Fruit fly (Drosophila melanogaster): ENCODE results near the gene CG5096.

- TF ChIP-seq Hr39 (GFP tag; optimal IDR thresholded peaks at IDR 0.05): no peak
- no peak for TF ChIP-seq cyc (GFP tag; optimal IDR thresholded peaks at IDR 0.05)
- no peak for TF ChIP-seq CG16779 (tag; optimal IDR thresholded peaks at IDR 0.05)
- TF ChIP-seq CG9139 (GFP tag; optimal IDR thresholded peaks at IDR 0.05): no peak
- TF ChIP-seq spab (GFP tag; optimal IDR thresholded peaks at IDR 0.05): no peak
- TF ChIP-seq dsx (GFP tag; optimal IDR thresholded peaks at IDR 0.05; ENCODE audit: poor library complexity, severe bottlenecking): peak; percentile 27
- no peak for TF ChIP-seq ss (GFP tag; optimal IDR thresholded peaks at IDR 0.05)
- TF ChIP-seq CG32006 (GFP tag; optimal IDR thresholded peaks at IDR 0.05): no peak
- TF ChIP-seq CG8319 (GFP tag; optimal IDR thresholded peaks at IDR 0.05): no peak
These were observed 40.7 kb upstream of the CG5096 start, which contains the start of gene CG31715 for dm6 chr2L:10341405-10341804.
